Fruit fly (Drosophila melanogaster) whole organism, wandering third instar larva: ENCODE data around the gene Spase12.

Experiments
- Abd-B ChIP-seq: fragments of >200 bp; optimal IDR thresholded peaks from 2 replicates; lab custom pipeline; 2017; ENCODE audit warnings: missing biosample characterization, missing genetic modification characterization
- CG9705 ChIP-seq: fragments of 200-800 bp; sonication (Bioruptor generic); optimal IDR thresholded peaks from 2 replicates; lab custom pipeline; 2018; ENCODE audit warnings: missing biosample characterization, mild to moderate bottlenecking, missing genetic modification characterization
- CrebA ChIP-seq: fragments of 200-800 bp; sonication (Bioruptor generic); optimal IDR thresholded peaks from 2 replicates; lab custom pipeline; 2016; ENCODE audit warnings: missing biosample characterization, mild to moderate bottlenecking, missing genetic modification characterization, borderline replicate concordance
- Dfd ChIP-seq: fragments of >200 bp; optimal IDR thresholded peaks from 2 replicates; lab custom pipeline; 2017; ENCODE audit warnings: missing biosample characterization, missing genetic modification characterization
- Dif ChIP-seq: fragments of 200-275, 200-300 bp; sonication (Bioruptor generic); optimal IDR thresholded peaks from 2 replicates; lab custom pipeline; 2018; ENCODE audit warnings: missing biosample characterization, missing genetic modification characterization; ENCODE audit not compliant: partially characterized antibody
- GATAd ChIP-seq: sonication (Bioruptor generic); optimal IDR thresholded peaks from 2 replicates; lab custom pipeline; 2016; ENCODE audit warnings: missing biosample characterization, missing genetic modification characterization
- HLH106 ChIP-seq: fragments of 200-800 bp; optimal IDR thresholded peaks from 3 replicates; lab custom pipeline; 2019; ENCODE audit warnings: missing biosample characterization, mild to moderate bottlenecking, missing genetic modification characterization, moderate library complexity
- Hnf4 ChIP-seq: fragments of 200-800 bp; sonication (Bioruptor generic); optimal IDR thresholded peaks from 2 replicates; lab custom pipeline; 2016; ENCODE audit warnings: missing biosample characterization, mild to moderate bottlenecking, missing genetic modification characterization
- Hr83 ChIP-seq: fragments of 200-300 bp; sonication (Bioruptor generic); optimal IDR thresholded peaks from 2 replicates; lab custom pipeline; 2016; ENCODE audit warnings: missing biosample characterization, mild to moderate bottlenecking, missing genetic modification characterization, moderate library complexity; ENCODE audit not compliant: poor library complexity, severe bottlenecking
- Jra ChIP-seq: sonication (Bioruptor generic); optimal IDR thresholded peaks from 2 replicates; lab custom pipeline; 2016; ENCODE audit warnings: missing biosample characterization, missing genetic modification characterization
- Mio ChIP-seq: sonication (Bioruptor generic); optimal IDR thresholded peaks from 2 replicates; lab custom pipeline; 2016; ENCODE audit warnings: missing biosample characterization, missing genetic modification characterization
- Myc ChIP-seq: fragments of >200 bp; optimal IDR thresholded peaks from 2 replicates; lab custom pipeline; 2017
- N ChIP-seq: fragments of >200 bp; optimal IDR thresholded peaks from 2 replicates; lab custom pipeline; 2018; ENCODE audit warnings: missing biosample characterization, missing external identifiers, missing genetic modification characterization
- OdsH ChIP-seq: fragments of 200-800 bp; sonication (Bioruptor generic); optimal IDR thresholded peaks from 2 replicates; lab custom pipeline; 2016; ENCODE audit warnings: missing biosample characterization, mild to moderate bottlenecking, missing genetic modification characterization
- Rel ChIP-seq, 2 experiments: fragments of 200-800 bp; sonication (Bioruptor generic) in 1 of 2; optimal IDR thresholded peaks; 2 replicates in 1 of 2; 3 replicates in 1 of 2; lab custom pipeline; 2016 to 2019; ENCODE audit warnings: mild to moderate bottlenecking in 2 of 2, missing biosample characterization in 2 of 2, missing genetic modification characterization in 2 of 2, moderate library complexity in 1 of 2
- Sp1 ChIP-seq: fragments of 200-800 bp; sonication (Bioruptor generic); optimal IDR thresholded peaks from 3 replicates; lab custom pipeline; 2019; ENCODE audit warnings: missing biosample characterization, mild to moderate bottlenecking, missing genetic modification characterization, moderate library complexity
- Vsx2 ChIP-seq: fragments of 200-300, 225-300 bp; sonication (Bioruptor generic); optimal IDR thresholded peaks from 2 replicates; lab custom pipeline; 2018; ENCODE audit warnings: missing biosample characterization, missing genetic modification characterization; ENCODE audit not compliant: partially characterized antibody
- br ChIP-seq: fragments of 200-800 bp; sonication (Bioruptor generic); optimal IDR thresholded peaks from 2 replicates; lab custom pipeline; 2016; ENCODE audit warnings: missing biosample characterization, missing genetic modification characterization
- dl ChIP-seq, 2 experiments: fragments of 175-275, 200-275 bp in 1 of 2; fragments of 200-275 bp in 1 of 2; sonication (Bioruptor generic); optimal IDR thresholded peaks; lab custom pipeline; 2018; ENCODE audit warnings: mild to moderate bottlenecking in 2 of 2, missing biosample characterization in 2 of 2, missing genetic modification characterization in 2 of 2, moderate library complexity in 2 of 2; ENCODE audit not compliant: partially characterized antibody in 2 of 2, insufficient read depth in 1 of 2
- dmrt93B ChIP-seq: fragments of 200-800 bp; sonication (Bioruptor generic); optimal IDR thresholded peaks from 2 replicates; lab custom pipeline; 2018; ENCODE audit warnings: missing biosample characterization, mild to moderate bottlenecking, missing genetic modification characterization
- dsf ChIP-seq: sonication (Bioruptor generic); optimal IDR thresholded peaks from 2 replicates; lab custom pipeline; 2016; ENCODE audit warnings: missing biosample characterization, missing genetic modification characterization, borderline replicate concordance
- ey ChIP-seq: fragments of 200-800 bp; sonication (Bioruptor generic); optimal IDR thresholded peaks from 2 replicates; lab custom pipeline; 2016; ENCODE audit warnings: missing biosample characterization, missing genetic modification characterization
- foxo ChIP-seq, 2 experiments: fragments of 200-800 bp; sonication (Bioruptor generic); optimal IDR thresholded peaks; 2 replicates in 1 of 2; 3 replicates in 1 of 2; lab custom pipeline; 2016 to 2017; ENCODE audit warnings: missing biosample characterization in 2 of 2, missing genetic modification characterization in 2 of 2
- fru ChIP-seq: fragments of 200-800 bp; sonication (Bioruptor generic); optimal IDR thresholded peaks from 3 replicates; lab custom pipeline; 2016; ENCODE audit warnings: missing biosample characterization, mild to moderate bottlenecking, missing genetic modification characterization
- h ChIP-seq: fragments of 200-800 bp; sonication (Bioruptor generic); optimal IDR thresholded peaks from 3 replicates; lab custom pipeline; 2016; ENCODE audit warnings: missing biosample characterization, mild to moderate bottlenecking, missing genetic modification characterization
- jim ChIP-seq: fragments of 175-275, 200-325 bp; sonication (Bioruptor generic); optimal IDR thresholded peaks from 2 replicates; lab custom pipeline; 2016; ENCODE audit warnings: missing biosample characterization, mild to moderate bottlenecking, missing genetic modification characterization
- lola ChIP-seq: fragments of >200 bp; optimal IDR thresholded peaks from 2 replicates; lab custom pipeline; 2017; ENCODE audit warnings: missing biosample characterization, missing genetic modification characterization
- psq ChIP-seq: fragments of 200-800 bp; sonication (Bioruptor generic); optimal IDR thresholded peaks from 3 replicates; lab custom pipeline; 2017; ENCODE audit warnings: missing biosample characterization, mild to moderate bottlenecking, missing genetic modification characterization, moderate library complexity
- rgr ChIP-seq: fragments of 200-800 bp; sonication (Bioruptor generic); optimal IDR thresholded peaks from 3 replicates; lab custom pipeline; 2016; ENCODE audit warnings: missing biosample characterization, mild to moderate bottlenecking, missing genetic modification characterization
- sage ChIP-seq: fragments of 200-800 bp; sonication (Bioruptor generic); optimal IDR thresholded peaks from 2 replicates; lab custom pipeline; 2016; ENCODE audit warnings: missing biosample characterization, mild to moderate bottlenecking, missing genetic modification characterization
- tai ChIP-seq: sonication (Bioruptor generic); optimal IDR thresholded peaks from 2 replicates; lab custom pipeline; 2016; ENCODE audit warnings: missing biosample characterization, missing genetic modification characterization
- usp ChIP-seq: fragments of >200 bp; optimal IDR thresholded peaks from 2 replicates; lab custom pipeline; 2017; ENCODE audit warnings: missing biosample characterization, missing genetic modification characterization
- woc ChIP-seq: sonication (Bioruptor generic); optimal IDR thresholded peaks from 2 replicates; lab custom pipeline; 2016; ENCODE audit warnings: missing biosample characterization, mild to moderate bottlenecking, missing genetic modification characterization

Gene Spase12

DNA sequence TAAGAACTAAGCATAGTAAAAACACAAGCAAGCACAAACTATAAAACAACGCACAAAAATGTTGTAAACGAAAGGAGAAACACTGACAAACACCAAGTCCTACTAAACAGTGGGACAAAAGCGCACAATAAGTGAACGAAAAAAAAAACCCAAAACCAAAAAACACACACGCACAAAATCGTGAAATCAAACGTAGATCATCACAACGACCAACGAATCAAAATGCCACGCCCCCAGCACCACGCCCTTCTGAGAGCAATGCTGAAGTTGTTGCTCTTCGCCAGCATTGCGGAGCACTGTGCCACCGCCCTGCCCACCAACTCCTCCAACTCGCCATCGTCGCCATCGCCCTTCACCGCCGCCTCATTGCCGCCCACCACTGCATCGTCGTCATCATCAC lies 29.1 kb downstream of the Spase12 start:
- TF ChIP-seq Sp1 (GFP tag; lab: Kevin White, UChicago): no peak
- TF ChIP-seq HLH106 (tag; lab: Kevin White, UChicago): no peak
- TF ChIP-seq lola (GFP tag; lab: Kevin White, UChicago): no peak
- TF ChIP-seq Abd-B (GFP tag; lab: Kevin White, UChicago): no peak
- TF ChIP-seq Jra: no peak
- no peak for TF ChIP-seq rgr (GFP tag; lab: Kevin White, UChicago)
- TF ChIP-seq Hr83 (GFP tag; lab: Kevin White, UChicago): no peak
- no peak for TF ChIP-seq GATAd (GFP tag; lab: Kevin White, UChicago)
- TF ChIP-seq CrebA (GFP tag; lab: Kevin White, UChicago): no peak
- TF ChIP-seq psq (GFP tag; lab: Kevin White, UChicago): no peak
- TF ChIP-seq Dfd: no peak
- TF ChIP-seq Vsx2 (GFP tag; lab: Kevin White, UChicago): no peak
- no peak for TF ChIP-seq sage
- no peak for TF ChIP-seq h
- TF ChIP-seq br (GFP tag; lab: Kevin White, UChicago): no peak
- no peak for TF ChIP-seq OdsH
- no peak for TF ChIP-seq CG9705
- TF ChIP-seq tai (GFP tag; lab: Kevin White, UChicago): no peak
- no peak for TF ChIP-seq dl (GFP tag; optimal IDR thresholded peaks at IDR 0.05; lab: Kevin White, UChicago; ENCODE audit: insufficient read depth in 1 of 2, partially characterized antibody in 2 of 2)
- no peak for TF ChIP-seq N (GFP tag; lab: Kevin White, UChicago)

dm6 chr3R:29461069-29461468 lies 29.9 kb downstream of the Spase12 start:
- peak in 1 of 2 experiments; percentile 44 for TF ChIP-seq foxo (GFP tag; optimal IDR thresholded peaks at IDR 0.05; lab: Kevin White, UChicago)
- TF ChIP-seq HLH106 (tag; lab: Kevin White, UChicago): peak; percentile 44
- TF ChIP-seq Sp1 (GFP tag; lab: Kevin White, UChicago): peak; percentile 5
- peak; percentile 33 for TF ChIP-seq br (GFP tag; lab: Kevin White, UChicago)
- peak; percentile 41 for TF ChIP-seq ey (GFP tag; lab: Kevin White, UChicago)
- peak; percentile 2 for TF ChIP-seq rgr (GFP tag; lab: Kevin White, UChicago)
- TF ChIP-seq Hnf4 (GFP tag; lab: Kevin White, UChicago): peak; percentile 4
- TF ChIP-seq Hr83 (GFP tag; lab: Kevin White, UChicago): no peak
- TF ChIP-seq woc (GFP tag; lab: Kevin White, UChicago): peak; percentile 22
- TF ChIP-seq psq (GFP tag; lab: Kevin White, UChicago): peak; percentile 59
- TF ChIP-seq Dfd: no peak
- no peak for TF ChIP-seq dsf
- peak; percentile 37 for TF ChIP-seq fru (GFP tag; lab: Kevin White, UChicago)
- TF ChIP-seq h: peak; percentile 14

- TF ChIP-seq Vsx2 (GFP tag; lab: Kevin White, UChicago) (peak; percentile 56), foxo (GFP tag; optimal IDR thresholded peaks at IDR 0.05; lab: Kevin White, UChicago) (peak in 1 of 2 experiments; percentile 34), HLH106 (tag; lab: Kevin White, UChicago) (peak; percentile 5), sage (no peak)
- TF ChIP-seq, all 38 proteins: peak for 3
These were observed 30.6 kb downstream of the Spase12 start for dm6 chr3R:29460225-29460927.

DNA sequence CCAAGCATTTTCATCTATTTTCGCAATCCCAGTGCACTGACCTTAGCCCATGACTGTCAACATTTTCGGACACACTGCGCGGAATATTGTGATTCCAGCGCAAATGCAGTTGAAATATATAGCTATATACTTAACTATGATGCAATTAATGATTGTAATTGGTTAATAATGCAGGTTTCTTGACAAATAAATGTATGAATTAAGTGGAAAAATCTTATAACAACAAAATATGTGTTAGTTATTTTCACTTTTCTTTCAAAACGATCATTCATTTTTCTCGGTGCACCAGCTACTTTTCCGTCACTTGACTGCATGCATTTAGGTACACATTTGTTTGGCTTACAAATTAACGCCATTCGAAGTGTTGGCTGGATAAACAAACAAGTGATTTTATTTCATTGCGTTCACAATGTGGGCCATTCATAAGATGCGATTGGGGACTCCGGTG lies 32.2 kb downstream of the Spase12 start:
- TF ChIP-seq HLH106 (tag; lab: Kevin White, UChicago) (peak; percentile 43), psq (GFP tag; lab: Kevin White, UChicago) (peak; percentile 3), sage (no peak), dmrt93B (GFP tag; lab: Kevin White, UChicago) (no peak), Vsx2 (GFP tag; lab: Kevin White, UChicago) (no peak), GATAd (GFP tag; lab: Kevin White, UChicago) (no peak), jim (GFP tag; lab: Kevin White, UChicago) (no peak), Myc (no peak), CrebA (GFP tag; lab: Kevin White, UChicago) (no peak), Mio (no peak), fru (GFP tag; lab: Kevin White, UChicago) (peak; percentile 51), br (GFP tag; lab: Kevin White, UChicago) (no peak), N (GFP tag; lab: Kevin White, UChicago) (no peak), Abd-B (GFP tag; lab: Kevin White, UChicago) (no peak), ey (GFP tag; lab: Kevin White, UChicago) (peak; percentile 24), foxo (GFP tag; optimal IDR thresholded peaks at IDR 0.05; lab: Kevin White, UChicago) (peak in 1 of 2 experiments; percentile 38), Dif (no peak), Dfd (no peak), Jra (no peak), Sp1 (GFP tag; lab: Kevin White, UChicago) (peak; percentile 33), usp (GFP tag; lab: Kevin White, UChicago) (no peak), Rel (GFP tag; optimal IDR thresholded peaks at IDR 0.05; lab: Kevin White, UChicago) (no peak), Rel (tag; optimal IDR thresholded peaks at IDR 0.05; lab: Kevin White, UChicago) (no peak), h (peak; percentile 11), dl (GFP tag; optimal IDR thresholded peaks at IDR 0.05; lab: Kevin White, UChicago; ENCODE audit: insufficient read depth in 1 of 2, partially characterized antibody in 2 of 2) (no peak)
